Fruit fly (Drosophila melanogaster) whole organism, adult: ENCODE measurements around the gene sordd1.

ENCODE experiments used
- CG11617 ChIP-seq: fragments of 200-800 bp; sonication (Bioruptor generic); optimal IDR thresholded peaks from 2 replicates; lab custom pipeline; 2017; ENCODE audit warnings: mild to moderate bottlenecking, missing biosample characterization, missing genetic modification reagents, missing genetic modification characterization
- CG14711 ChIP-seq: fragments of 200-800 bp; sonication (Bioruptor generic); optimal IDR thresholded peaks from 2 replicates; lab custom pipeline; 2018; ENCODE audit warnings: missing biosample characterization, mild to moderate bottlenecking, missing genetic modification characterization, moderate library complexity
- CG1620 ChIP-seq: fragments of 200-800 bp; sonication (Bioruptor generic); optimal IDR thresholded peaks from 2 replicates; lab custom pipeline; 2016; ENCODE audit warnings: missing biosample characterization, missing genetic modification characterization
- Crg-1 ChIP-seq: fragments of 200-800 bp; sonication (Bioruptor generic); optimal IDR thresholded peaks from 2 replicates; lab custom pipeline; 2016; ENCODE audit warnings: missing biosample characterization, missing genetic modification characterization
- cic ChIP-seq: fragments of 200-800 bp; sonication (Bioruptor generic); optimal IDR thresholded peaks from 2 replicates; lab custom pipeline; 2017; ENCODE audit warnings: missing biosample characterization, mild to moderate bottlenecking, missing genetic modification characterization, moderate library complexity
- cnc ChIP-seq, 2 experiments: fragments of >200 bp; optimal IDR thresholded peaks; 2 replicates each; lab custom pipeline; 2017
- pad ChIP-seq: fragments of 200-800 bp; sonication (Bioruptor generic); optimal IDR thresholded peaks from 3 replicates; lab custom pipeline; 2017; ENCODE audit warnings: missing biosample characterization, missing genetic modification characterization, mild to moderate bottlenecking, moderate library complexity, missing genetic modification reagents
- toe ChIP-seq: fragments of 200-800 bp; sonication (Bioruptor generic); optimal IDR thresholded peaks from 2 replicates; lab custom pipeline; 2016; ENCODE audit warnings: missing biosample characterization, missing genetic modification characterization

- TF ChIP-seq pad (GFP tag; lab: Kevin White, UChicago) (no peak), cic (GFP tag; lab: Kevin White, UChicago) (no peak), CG1620 (GFP tag; lab: Kevin White, UChicago) (no peak), Crg-1 (GFP tag; lab: Kevin White, UChicago) (no peak), CG11617 (no peak), toe (no peak), cnc (optimal IDR thresholded peaks at IDR 0.05; lab: Kevin White, UChicago) (no peak), CG14711 (tag; lab: Kevin White, UChicago) (no peak)
These were observed 39.8 kb downstream of the sordd1 start, which contains the start of gene CG8260 for dm6 chrX:15756018-15756417.
